Worm (Caenorhabditis elegans) whole organism, young adult: ENCODE data around the gene mrps-18A.

Source experiments
- B0019.2 ChIP-seq: fragments of 200-800 bp; sonication (Bioruptor generic); conservative IDR thresholded peaks from 2 replicates; pipeline ENCODE4 v1.3.6; 2022; ENCODE audit warnings: missing genetic modification reagents, missing genetic modification characterization, missing compliant biosample characterization
- B0035.1 ChIP-seq: sonication (generic microtip); optimal IDR thresholded peaks from 2 replicates; lab custom pipeline; 2016; ENCODE audit warnings: missing genetic modification characterization, mild to moderate bottlenecking, missing compliant biosample characterization, missing genotype, missing genetic modification reagents
- D2030.7 ChIP-seq: fragments of 200-800 bp; sonication (Bioruptor generic); IDR thresholded peaks from 2 replicates; pipeline ENCODE4 v1.3.6; 2022; ENCODE audit warnings: missing genetic modification reagents, missing genetic modification characterization, missing compliant biosample characterization
- F39B2.1 ChIP-seq: fragments of 200-800 bp; sonication (Bioruptor generic); IDR thresholded peaks from 2 replicates; pipeline ENCODE4 v1.3.6; 2022; ENCODE audit warnings: missing genetic modification reagents, missing genetic modification characterization, missing compliant biosample characterization
- F52B5.7 ChIP-seq: sonication (generic microtip); optimal IDR thresholded peaks from 2 replicates; lab custom pipeline; 2016; ENCODE audit warnings: mild to moderate bottlenecking, missing genetic modification characterization, missing compliant biosample characterization
- ZK185.1 ChIP-seq: sonication (generic microtip); optimal IDR thresholded peaks from 2 replicates; lab custom pipeline; 2016; ENCODE audit warnings: mild to moderate bottlenecking, missing genetic modification characterization, missing compliant biosample characterization; ENCODE audit not compliant: poor library complexity, severe bottlenecking
- aptf-3 ChIP-seq: fragments of 200-800 bp; sonication (Bioruptor generic); IDR thresholded peaks from 2 replicates; pipeline ENCODE4 v1.3.6; 2022; ENCODE audit warnings: missing genetic modification characterization, missing compliant biosample characterization
- bed-1 ChIP-seq: fragments of 200-800 bp; sonication (Bioruptor generic); IDR thresholded peaks from 2 replicates; pipeline ENCODE4 v1.3.6; 2022; ENCODE audit warnings: missing genetic modification reagents, missing genetic modification characterization, missing compliant biosample characterization
- ccch-3 ChIP-seq: fragments of 200-800 bp; sonication (Bioruptor generic); optimal IDR thresholded peaks from 2 replicates; lab custom pipeline; 2018; ENCODE audit warnings: mild to moderate bottlenecking, missing genetic modification characterization, missing compliant biosample characterization
- cebp-1 ChIP-seq, 2 experiments: fragments of 200-800 bp in 1 of 2; sonication (Bioruptor generic) in 1 of 2; sonication (generic microtip) in 1 of 2; IDR thresholded peaks in 1 of 2; optimal IDR thresholded peaks in 1 of 2; 2 replicates each; pipeline versions ENCODE4 v1.3.6 to Lab custom; 2017 to 2022; ENCODE audit warnings: missing compliant biosample characterization in 2 of 2, missing genetic modification characterization in 2 of 2, mild to moderate bottlenecking in 1 of 2, missing genetic modification reagents in 1 of 2, moderate library complexity in 1 of 2
- ceh-40 ChIP-seq: fragments of 200-800 bp; sonication (Bioruptor generic); IDR thresholded peaks from 2 replicates; pipeline ENCODE4 v1.3.6; 2022; ENCODE audit warnings: missing genetic modification characterization, missing compliant biosample characterization
- dpff-1 ChIP-seq: sonication (generic microtip); optimal IDR thresholded peaks from 2 replicates; lab custom pipeline; 2017; ENCODE audit warnings: mild to moderate bottlenecking, missing genetic modification characterization, missing compliant biosample characterization
- egrh-3 ChIP-seq: fragments of 200-800 bp; sonication (Bioruptor generic); IDR thresholded peaks from 2 replicates; pipeline ENCODE4 v1.3.6; 2022; ENCODE audit warnings: missing genetic modification reagents, missing genetic modification characterization, missing compliant biosample characterization
- ekl-4 ChIP-seq: fragments of 200-800 bp; sonication (Bioruptor generic); IDR thresholded peaks from 2 replicates; pipeline ENCODE4 v1.3.6; 2022; ENCODE audit warnings: missing genetic modification reagents, missing genetic modification characterization, missing compliant biosample characterization
- hlh-26 ChIP-seq: fragments of 200-800 bp; sonication (Bioruptor generic); conservative IDR thresholded peaks from 2 replicates; pipeline ENCODE4 v1.3.6; 2022; ENCODE audit warnings: missing genetic modification reagents, missing genetic modification characterization, missing compliant biosample characterization
- hsf-1 ChIP-seq: fragments of 200-800 bp; sonication (Bioruptor generic); IDR thresholded peaks from 2 replicates; pipeline ENCODE4 v1.3.6; 2022; ENCODE audit warnings: missing genetic modification reagents, missing genetic modification characterization, missing compliant biosample characterization
- let-607 ChIP-seq, 2 experiments: fragments of 200-800 bp in 1 of 2; sonication (Bioruptor generic) in 1 of 2; sonication (generic microtip) in 1 of 2; optimal IDR thresholded peaks; 2 replicates each; lab custom pipeline; 2016 to 2018; ENCODE audit warnings: mild to moderate bottlenecking in 2 of 2, missing compliant biosample characterization in 2 of 2, missing genetic modification characterization in 2 of 2, moderate library complexity in 2 of 2, missing genotype in 1 of 2
- nhr-179 ChIP-seq: sonication (generic microtip); optimal IDR thresholded peaks from 2 replicates; lab custom pipeline; 2016; ENCODE audit warnings: mild to moderate bottlenecking, missing genetic modification characterization, missing compliant biosample characterization
- nhr-27 ChIP-seq: fragments of 200-800 bp; sonication (Bioruptor generic); optimal IDR thresholded peaks from 2 replicates; lab custom pipeline; 2018; ENCODE audit warnings: mild to moderate bottlenecking, missing genetic modification characterization, moderate library complexity, missing compliant biosample characterization
- nhr-80 ChIP-seq: sonication (generic microtip); optimal IDR thresholded peaks from 2 replicates; lab custom pipeline; 2016; ENCODE audit warnings: missing genetic modification characterization, missing compliant biosample characterization
- rec-8 ChIP-seq, 2 experiments: sonication (generic microtip); optimal IDR thresholded peaks; 2 replicates each; lab custom pipeline; 2016; ENCODE audit warnings: mild to moderate bottlenecking in 2 of 2, missing genetic modification characterization in 2 of 2, missing genetic modification reagents in 2 of 2, missing genotype in 2 of 2, missing biosample characterization in 1 of 2, missing compliant biosample characterization in 1 of 2, moderate library complexity in 1 of 2
- rpc-1 ChIP-seq, 2 experiments: fragments of 150-350 bp in 1 of 2; sonication (generic microtip) in 1 of 2; optimal IDR thresholded peaks; 2 replicates each; lab custom pipeline; 2014 to 2018; ENCODE audit warnings: missing biosample characterization in 1 of 2, missing genetic modification characterization in 1 of 2, missing genetic modification reagents in 1 of 2, missing genotype in 1 of 2
- sdz-38 ChIP-seq: sonication (generic microtip); optimal IDR thresholded peaks from 2 replicates; lab custom pipeline; 2016; ENCODE audit warnings: missing genotype, missing genetic modification characterization, missing compliant biosample characterization
- tbp1 ChIP-seq: fragments of 200-800 bp; sonication (Bioruptor generic); optimal IDR thresholded peaks from 2 replicates; lab custom pipeline; 2018; ENCODE audit warnings: mild to moderate bottlenecking, missing genetic modification characterization, missing compliant biosample characterization
- zfh-2 ChIP-seq: fragments of 200-800 bp; sonication (Bioruptor generic); conservative IDR thresholded peaks from 2 replicates; pipeline ENCODE4 v1.3.6; 2022; ENCODE audit warnings: missing genetic modification reagents, missing genetic modification characterization, missing compliant biosample characterization
- ztf-25 ChIP-seq: fragments of 200-800 bp; sonication (Bioruptor generic); IDR thresholded peaks from 2 replicates; pipeline ENCODE4 v1.3.6; 2022; ENCODE audit warnings: missing genetic modification reagents, missing genetic modification characterization, missing compliant biosample characterization
- ztf-3 ChIP-seq: fragments of 200-800 bp; sonication (Bioruptor generic); optimal IDR thresholded peaks from 2 replicates; lab custom pipeline; 2018; ENCODE audit warnings: mild to moderate bottlenecking, missing genetic modification characterization, missing compliant biosample characterization

The mrps-18A gene

ce11 chrIII:8325574-8326513 is 5.9 kb downstream of the mrps-18A start, which contains the start of gene ZC262.13 (continued):
- TF ChIP-seq dpff-1 (tag; lab: Kevin White, UChicago) (no peak), nhr-179 (tag; lab: Kevin White, UChicago) (no peak), sdz-38 (no peak), B0035.1 (tag; lab: Kevin White, UChicago) (no peak)

- TF ChIP-seq tbp1 (GFP tag; lab: Kevin White, UChicago) (peak; percentile 2), hsf-1 (GFP tag; lab: Robert Waterston, UW) (no peak), cebp-1 (GFP tag; IDR thresholded peaks at IDR 0.05; lab: Robert Waterston, UW) (no peak), cebp-1 (tag; optimal IDR thresholded peaks at IDR 0.05; lab: Kevin White, UChicago) (peak; percentile 30), nhr-80 (peak; percentile 56)
Measured at ce11 chrIII:8324412-8324811, 7.3 kb downstream of the mrps-18A start, which contains the start of gene F10E9.12. F10E9.12 (plus strand) TSS chrIII:8324542.

- TF ChIP-seq rec-8 (tag; optimal IDR thresholded peaks at IDR 0.05; lab: Kevin White, UChicago): no peak
- no peak for TF ChIP-seq egrh-3 (GFP tag; lab: Robert Waterston, UW)
- TF ChIP-seq ZK185.1 (tag; lab: Kevin White, UChicago): no peak
- no peak for TF ChIP-seq ztf-3 (GFP tag; lab: Kevin White, UChicago)
- no peak for TF ChIP-seq zfh-2 (GFP tag; lab: Robert Waterston, UW)
- no peak for TF ChIP-seq rpc-1 (optimal IDR thresholded peaks at IDR 0.05; lab: Kevin White, UChicago)
- TF ChIP-seq rpc-1 (tag; optimal IDR thresholded peaks at IDR 0.05; lab: Kevin White, UChicago): no peak
- TF ChIP-seq let-607 (tag; optimal IDR thresholded peaks at IDR 0.05; lab: Kevin White, UChicago): no peak
- no peak for TF ChIP-seq D2030.7 (GFP tag; lab: Robert Waterston, UW)
- TF ChIP-seq ekl-4: no peak
- TF ChIP-seq nhr-27 (tag; lab: Kevin White, UChicago): no peak
- no peak for TF ChIP-seq ccch-3 (GFP tag; lab: Kevin White, UChicago)
- TF ChIP-seq ztf-25 (GFP tag; lab: Robert Waterston, UW): no peak
- no peak for TF ChIP-seq tbp1 (GFP tag; lab: Kevin White, UChicago)
- TF ChIP-seq F39B2.1: no peak
- TF ChIP-seq F52B5.7: no peak
- TF ChIP-seq bed-1 (GFP tag; lab: Robert Waterston, UW): no peak
- TF ChIP-seq ceh-40 (GFP tag; lab: Robert Waterston, UW): no peak
- no peak for TF ChIP-seq hlh-26
Measured at ce11 chrIII:8322645-8323213, 9.0 kb downstream of the mrps-18A start, which contains the start of gene F10E9.1. F10E9.1 (plus strand) TSS chrIII:8323163.

ce11 chrIII:8321225-8321624 is 10.5 kb downstream of the mrps-18A start:
- TF ChIP-seq F52B5.7 (no peak), aptf-3 (GFP tag; lab: Robert Waterston, UW) (no peak)

ce11 chrIII:8320183-8320582 is 11.5 kb downstream of the mrps-18A start, which contains the start of gene F10E9.10:
F10E9.10 (minus strand) TSS chrIII:8320283.
- TF ChIP-seq B0019.2 (GFP tag; lab: Robert Waterston, UW): no peak
